Fruit fly (Drosophila melanogaster) whole organism, pupa: ENCODE measurements around the gene CG17746.

Experiments
- CG10348 ChIP-seq: fragments of 200-800 bp; sonication (Bioruptor generic); IDR thresholded peaks from 2 replicates; pipeline ENCODE4 v1.3.6; 2022; ENCODE audit warnings: missing biosample characterization, missing genetic modification characterization
- CG12605 ChIP-seq: fragments of 200-800 bp; sonication (Bioruptor generic); IDR thresholded peaks from 2 replicates; pipeline ENCODE4 v1.3.6; 2022; ENCODE audit warnings: missing biosample characterization, missing genetic modification characterization
- CG13204 ChIP-seq: fragments of 200-800 bp; sonication (Bioruptor generic); optimal IDR thresholded peaks from 2 replicates; lab custom pipeline; 2018; ENCODE audit warnings: missing biosample characterization, mild to moderate bottlenecking, missing genetic modification characterization, moderate library complexity
- CG34367 ChIP-seq: fragments of 200-800 bp; sonication (Bioruptor generic); optimal IDR thresholded peaks from 2 replicates; lab custom pipeline; 2018; ENCODE audit warnings: missing biosample characterization, mild to moderate bottlenecking, missing genetic modification characterization
- Snoo ChIP-seq: fragments of 200-800 bp; sonication (Bioruptor generic); optimal IDR thresholded peaks from 3 replicates; lab custom pipeline; 2017; ENCODE audit warnings: missing biosample characterization, mild to moderate bottlenecking, missing genetic modification characterization, inconsistent platforms
- gl ChIP-seq: fragments of 200-800 bp; sonication (Bioruptor generic); optimal IDR thresholded peaks from 2 replicates; lab custom pipeline; 2018; ENCODE audit warnings: missing biosample characterization, mild to moderate bottlenecking, missing genetic modification characterization
- rn ChIP-seq: fragments of 200-800 bp; sonication (Bioruptor generic); IDR thresholded peaks from 2 replicates; pipeline ENCODE4 v1.3.6; 2022; ENCODE audit warnings: missing biosample characterization, missing genetic modification characterization

- TF ChIP-seq CG34367, result no peak
- TF ChIP-seq CG10348 (GFP tag; lab: Robert Waterston, UW), result no peak
- no peak for TF ChIP-seq CG13204 (GFP tag; lab: Kevin White, UChicago)
- TF ChIP-seq rn, result no peak
- no peak for TF ChIP-seq gl (tag; lab: Kevin White, UChicago)
- TF ChIP-seq Snoo (tag; lab: Kevin White, UChicago), result no peak
- no peak for TF ChIP-seq CG12605 (GFP tag; lab: Robert Waterston, UW)
Measured at dm6 chr3L:3204348-3204747, 35.0 kb downstream of the CG17746 start, which contains the start of gene CG33159.
